Worm (Caenorhabditis elegans): ENCODE results near the gene cct-5.

DNA sequence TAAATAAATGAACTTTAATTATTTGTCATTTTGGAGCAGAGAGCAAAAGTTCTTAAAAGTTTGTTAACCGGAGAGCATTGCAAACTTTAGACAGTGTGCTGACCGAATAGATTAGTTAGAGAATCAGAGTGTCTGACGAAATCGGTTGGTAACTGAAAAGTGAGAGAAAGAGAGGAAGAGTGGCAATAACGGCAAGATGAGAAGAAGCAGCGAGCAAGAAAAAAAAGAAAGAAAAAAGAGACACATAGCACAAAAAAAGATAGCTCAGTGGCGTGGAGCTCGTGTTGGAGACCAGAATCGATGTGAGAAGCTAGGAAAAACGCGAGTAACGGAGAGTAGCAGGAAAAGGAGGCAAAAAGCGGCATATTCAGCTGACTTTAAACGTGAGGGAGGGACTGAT lies 3.6 kb downstream of the cct-5 start:
- no peak for TF ChIP-seq dao-5 (tag; optimal IDR thresholded peaks at IDR 0.05)
- TF ChIP-seq W03F9.2 (tag; optimal IDR thresholded peaks at IDR 0.05), result peak; percentile 34
- TF ChIP-seq him-1 (tag; optimal IDR thresholded peaks at IDR 0.05), result peak; percentile 54
